Fruit fly (Drosophila melanogaster) whole organism, embryonic: Measurements from ENCODE around the gene scpr-C.

Experiments used
- CG11247 ChIP-seq: fragments of 200-800 bp; sonication (Bioruptor generic); IDR thresholded peaks from 2 replicates; pipeline ENCODE4 v1.3.6; 2022; ENCODE audit warnings: missing biosample characterization, missing genetic modification characterization
- CG12155 ChIP-seq: fragments of 200-800 bp; sonication (Bioruptor generic); optimal IDR thresholded peaks from 3 replicates; lab custom pipeline; 2016; ENCODE audit warnings: missing biosample characterization, missing genetic modification characterization
- CG13123 ChIP-seq: fragments of 200-800 bp; sonication (Bioruptor generic); optimal IDR thresholded peaks from 2 replicates; lab custom pipeline; 2016; ENCODE audit warnings: missing biosample characterization, missing genetic modification characterization
- CG1647 ChIP-seq: fragments of 200-800 bp; sonication (Bioruptor generic); optimal IDR thresholded peaks from 3 replicates; lab custom pipeline; 2016; ENCODE audit warnings: missing biosample characterization, missing genetic modification characterization
- CG17612 ChIP-seq: fragments of 200-800 bp; sonication (Bioruptor generic); IDR thresholded peaks from 2 replicates; pipeline ENCODE4 v1.3.6; 2022; ENCODE audit warnings: missing biosample characterization, missing genetic modification characterization
- CG2120 ChIP-seq: fragments of 200-800 bp; sonication (Bioruptor generic); optimal IDR thresholded peaks from 3 replicates; lab custom pipeline; 2016; ENCODE audit warnings: missing biosample characterization, missing genetic modification characterization
- CG30431 ChIP-seq: fragments of 200-800 bp; sonication (Bioruptor generic); optimal IDR thresholded peaks from 2 replicates; lab custom pipeline; 2017; ENCODE audit warnings: missing biosample characterization, missing genetic modification characterization
- CG42726 ChIP-seq: fragments of 200-800 bp; sonication (Bioruptor generic); IDR thresholded peaks from 2 replicates; pipeline ENCODE4 v1.3.6; 2022; ENCODE audit warnings: missing biosample characterization, missing genetic modification characterization; ENCODE audit not compliant: partially characterized antibody
- CG43689 ChIP-seq: fragments of 200-800 bp; sonication (Bioruptor generic); IDR thresholded peaks from 2 replicates; pipeline ENCODE4 v1.3.6; 2022; ENCODE audit warnings: missing biosample characterization, missing genetic modification characterization
- CG6683 ChIP-seq: fragments of 200-800 bp; sonication (Bioruptor generic); optimal IDR thresholded peaks from 2 replicates; lab custom pipeline; 2017; ENCODE audit warnings: missing biosample characterization, mild to moderate bottlenecking, missing genetic modification characterization, missing genetic modification reagents
- CG6791 ChIP-seq: fragments of 200-800 bp; sonication (Bioruptor generic); IDR thresholded peaks from 3 replicates; pipeline ENCODE4 v1.3.6; 2022; ENCODE audit warnings: missing biosample characterization, missing genetic modification characterization; ENCODE audit not compliant: partially characterized antibody
- CG7556 ChIP-seq: fragments of 200-800 bp; sonication (Bioruptor generic); optimal IDR thresholded peaks from 2 replicates; lab custom pipeline; 2017; ENCODE audit warnings: missing biosample characterization, mild to moderate bottlenecking, missing genetic modification characterization
- CG8359 ChIP-seq: fragments of 200-800 bp; sonication (Bioruptor generic); optimal IDR thresholded peaks from 2 replicates; lab custom pipeline; 2017; ENCODE audit warnings: missing biosample characterization, mild to moderate bottlenecking, missing genetic modification characterization, borderline replicate concordance
- CHES-1-like ChIP-seq: fragments of 200-800 bp; sonication (Bioruptor generic); optimal IDR thresholded peaks from 2 replicates; lab custom pipeline; 2016; ENCODE audit warnings: missing biosample characterization, missing genetic modification characterization
- D19A ChIP-seq: fragments of 200-800 bp; optimal IDR thresholded peaks from 3 replicates; lab custom pipeline; 2019; ENCODE audit warnings: missing biosample characterization, mild to moderate bottlenecking, missing genetic modification characterization, moderate library complexity
- Hmr ChIP-seq: fragments of 200-800 bp; sonication (Bioruptor generic); optimal IDR thresholded peaks from 3 replicates; lab custom pipeline; 2017; ENCODE audit warnings: mild to moderate bottlenecking, missing biosample characterization, missing genetic modification reagents, missing genetic modification characterization
- Hr39 ChIP-seq: fragments of >200 bp; optimal IDR thresholded peaks from 2 replicates; lab custom pipeline; 2017
- Lim3 ChIP-seq: fragments of 200-800 bp; sonication (Bioruptor generic); IDR thresholded peaks from 2 replicates; pipeline ENCODE4 v1.3.6; 2022; ENCODE audit warnings: missing biosample characterization, missing genetic modification characterization
- Mes4 ChIP-seq: fragments of 200-800 bp; sonication (Bioruptor generic); optimal IDR thresholded peaks from 2 replicates; lab custom pipeline; 2016; ENCODE audit warnings: missing biosample characterization, missing genetic modification characterization
- NFAT ChIP-seq: fragments of 200-800 bp; sonication (Bioruptor generic); IDR thresholded peaks from 2 replicates; pipeline ENCODE4 v1.3.6; 2022; ENCODE audit warnings: missing biosample characterization, missing genetic modification characterization
- NfI ChIP-seq: fragments of 200-800 bp; sonication (Bioruptor generic); optimal IDR thresholded peaks from 3 replicates; lab custom pipeline; 2018; ENCODE audit warnings: missing biosample characterization, mild to moderate bottlenecking, missing genetic modification characterization, moderate library complexity
- Rfx ChIP-seq: fragments of 200-800 bp; sonication (Bioruptor generic); IDR thresholded peaks from 2 replicates; pipeline ENCODE4 v1.3.6; 2022; ENCODE audit warnings: missing biosample characterization, missing genetic modification characterization
- Vsx1 ChIP-seq: fragments of 200-800 bp; sonication (Bioruptor generic); optimal IDR thresholded peaks from 2 replicates; lab custom pipeline; 2017; ENCODE audit warnings: missing biosample characterization, mild to moderate bottlenecking, missing genetic modification characterization, missing genetic modification reagents
- bowl ChIP-seq: fragments of 200-800 bp; sonication (Bioruptor generic); IDR thresholded peaks from 2 replicates; pipeline ENCODE4 v1.3.6; 2022; ENCODE audit warnings: missing biosample characterization, missing genetic modification characterization
- cas ChIP-seq: fragments of 200-800 bp; sonication (Bioruptor generic); IDR thresholded peaks from 2 replicates; pipeline ENCODE4 v1.3.6; 2022; ENCODE audit warnings: missing biosample characterization, missing genetic modification characterization
- cg ChIP-seq: fragments of 200-800 bp; sonication (Bioruptor generic); optimal IDR thresholded peaks from 3 replicates; lab custom pipeline; 2019; ENCODE audit warnings: missing biosample characterization, mild to moderate bottlenecking, missing genetic modification characterization, moderate library complexity
- chn ChIP-seq: fragments of 200-800 bp; sonication (Bioruptor generic); optimal IDR thresholded peaks from 2 replicates; lab custom pipeline; 2016; ENCODE audit warnings: missing biosample characterization, missing genetic modification characterization
- danr ChIP-seq: fragments of 200-800 bp; sonication (Bioruptor generic); IDR thresholded peaks from 2 replicates; pipeline ENCODE4 v1.3.6; 2022; ENCODE audit warnings: missing biosample characterization, missing genetic modification characterization
- dmrt99B ChIP-seq: fragments of 200-800 bp; sonication (Bioruptor generic); optimal IDR thresholded peaks from 2 replicates; lab custom pipeline; 2018; ENCODE audit warnings: missing biosample characterization, mild to moderate bottlenecking, missing genetic modification characterization, moderate library complexity
- eve ChIP-seq, 2 experiments: fragments of >200 bp; optimal IDR thresholded peaks; 2 replicates each; lab custom pipeline; 2017; ENCODE audit warnings: missing biosample characterization in 2 of 2, missing genetic modification characterization in 2 of 2
- exex ChIP-seq: fragments of 200-800 bp; sonication (Bioruptor generic); optimal IDR thresholded peaks from 4 replicates; lab custom pipeline; 2018; ENCODE audit warnings: missing biosample characterization, mild to moderate bottlenecking, missing genetic modification characterization, moderate library complexity
- ftz-f1 ChIP-seq: fragments of 200-800 bp; sonication (Bioruptor generic); optimal IDR thresholded peaks from 2 replicates; lab custom pipeline; 2016; ENCODE audit warnings: missing biosample characterization, missing genetic modification characterization
- gce ChIP-seq: fragments of 200-800 bp; sonication (Bioruptor generic); IDR thresholded peaks from 3 replicates; pipeline ENCODE4 v1.3.6; 2022; ENCODE audit warnings: missing biosample characterization, missing genetic modification characterization
- gem ChIP-seq: fragments of 200-800 bp; sonication (Bioruptor generic); optimal IDR thresholded peaks from 2 replicates; lab custom pipeline; 2019; ENCODE audit warnings: missing biosample characterization, mild to moderate bottlenecking, missing genetic modification characterization, moderate library complexity
- grau ChIP-seq: fragments of 200-800 bp; optimal IDR thresholded peaks from 3 replicates; lab custom pipeline; 2019; ENCODE audit warnings: missing biosample characterization, mild to moderate bottlenecking, missing genetic modification characterization, moderate library complexity
- grn ChIP-seq: fragments of 200-800 bp; sonication (Bioruptor generic); optimal IDR thresholded peaks from 3 replicates; lab custom pipeline; 2017; ENCODE audit warnings: missing biosample characterization, missing genetic modification characterization
- lilli ChIP-seq: fragments of 200-800 bp; sonication (Bioruptor generic); optimal IDR thresholded peaks from 3 replicates; lab custom pipeline; 2016; ENCODE audit warnings: missing biosample characterization, missing genetic modification characterization
- lmd ChIP-seq: fragments of 200-800 bp; sonication (Bioruptor generic); IDR thresholded peaks from 2 replicates; pipeline ENCODE4 v1.3.6; 2022; ENCODE audit warnings: missing biosample characterization, missing genetic modification characterization
- lola ChIP-seq, 3 experiments: fragments of >200 bp in 2 of 3; fragments of 200-800 bp in 1 of 3; sonication (Bioruptor generic) in 1 of 3; optimal IDR thresholded peaks; 2 replicates each; lab custom pipeline; 2017 to 2019; ENCODE audit warnings: missing biosample characterization in 3 of 3, missing genetic modification characterization in 3 of 3, mild to moderate bottlenecking in 1 of 3, moderate library complexity in 1 of 3
- lov ChIP-seq, 2 experiments: fragments of 200-800 bp in 1 of 2; fragments of >200 bp in 1 of 2; sonication (Bioruptor generic) in 1 of 2; IDR thresholded peaks in 1 of 2; optimal IDR thresholded peaks in 1 of 2; 2 replicates in 1 of 2; 3 replicates in 1 of 2; pipeline versions ENCODE4 v1.3.6 to Lab custom; 2017 to 2022; ENCODE audit warnings: missing biosample characterization in 1 of 2, missing genetic modification characterization in 1 of 2
- odd ChIP-seq: fragments of 200-800 bp; sonication (Bioruptor generic); optimal IDR thresholded peaks from 2 replicates; lab custom pipeline; 2017; ENCODE audit warnings: missing biosample characterization, mild to moderate bottlenecking, missing genetic modification characterization
- otp ChIP-seq: fragments of 200-800 bp; sonication (Bioruptor generic); IDR thresholded peaks from 3 replicates; pipeline ENCODE4, ENCODE4 v1.3.6; 2022; ENCODE audit warnings: missing biosample characterization, missing genetic modification characterization
- pfk ChIP-seq: fragments of 200-800 bp; sonication (Bioruptor generic); optimal IDR thresholded peaks from 2 replicates; lab custom pipeline; 2018; ENCODE audit warnings: missing biosample characterization, mild to moderate bottlenecking, missing genetic modification characterization, moderate library complexity
- psq ChIP-seq: fragments of 200-800 bp; sonication (Bioruptor generic); optimal IDR thresholded peaks from 2 replicates; lab custom pipeline; 2017; ENCODE audit warnings: missing biosample characterization, missing genetic modification characterization
- shn ChIP-seq: fragments of 200-800 bp; sonication (Bioruptor generic); optimal IDR thresholded peaks from 3 replicates; lab custom pipeline; 2016; ENCODE audit warnings: missing biosample characterization, missing genetic modification characterization
- slp2 ChIP-seq: fragments of 200-800 bp; sonication (Bioruptor generic); optimal IDR thresholded peaks from 2 replicates; lab custom pipeline; 2016; ENCODE audit warnings: missing biosample characterization, missing genetic modification characterization
- tap ChIP-seq: fragments of 200-800 bp; optimal IDR thresholded peaks from 3 replicates; lab custom pipeline; 2019; ENCODE audit warnings: missing biosample characterization, mild to moderate bottlenecking, missing genetic modification characterization, moderate library complexity
- tio ChIP-seq: fragments of 200-800 bp; sonication (Bioruptor generic); optimal IDR thresholded peaks from 2 replicates; lab custom pipeline; 2017; ENCODE audit warnings: missing biosample characterization, missing genetic modification characterization, inconsistent platforms
- vfl ChIP-seq: fragments of 200-800 bp; sonication (Bioruptor generic); optimal IDR thresholded peaks from 2 replicates; lab custom pipeline; 2016; ENCODE audit warnings: missing biosample characterization, missing genetic modification characterization
- wek ChIP-seq: fragments of 200-800 bp; sonication (Bioruptor generic); optimal IDR thresholded peaks from 3 replicates; lab custom pipeline; 2018; ENCODE audit warnings: missing biosample characterization, mild to moderate bottlenecking, missing genetic modification characterization, moderate library complexity
- zf30C ChIP-seq: fragments of 200-800 bp; sonication (Bioruptor generic); optimal IDR thresholded peaks from 3 replicates; lab custom pipeline; 2018; ENCODE audit warnings: missing biosample characterization, mild to moderate bottlenecking, missing genetic modification characterization
- zfh2 ChIP-seq: fragments of 200-800 bp; sonication (Bioruptor generic); optimal IDR thresholded peaks from 2 replicates; lab custom pipeline; 2016; ENCODE audit warnings: missing biosample characterization, missing genetic modification characterization

Gene scpr-C

DNA sequence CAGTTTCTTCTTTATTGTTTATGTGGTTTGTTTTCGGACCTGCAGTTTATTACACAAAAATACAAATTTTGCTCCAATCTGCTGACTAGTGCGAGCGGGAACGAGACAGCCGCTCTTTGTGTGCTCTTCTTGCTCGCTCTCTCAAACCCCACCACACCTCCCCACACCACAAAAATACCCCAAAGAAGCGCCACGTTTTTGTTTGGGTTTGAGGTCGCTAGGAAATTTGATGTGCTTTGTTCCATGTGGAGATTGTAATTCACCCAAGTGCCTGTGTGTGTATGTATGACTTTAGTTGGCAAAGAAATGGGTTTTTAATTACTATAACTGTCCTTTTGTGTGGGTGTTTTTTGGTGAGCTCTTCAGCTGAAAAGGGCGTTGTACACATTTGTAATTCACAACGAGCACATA is 27.3 kb upstream of the scpr-C start (continued):
- TF ChIP-seq lilli = no peak
- no peak for TF ChIP-seq Mes4
- TF ChIP-seq danr (GFP tag; lab: Robert Waterston, UW) = no peak
- peak; percentile 17 for TF ChIP-seq Hmr (GFP tag; lab: Kevin White, UChicago)
- 0 out of 3 replicates have a peak, but pooled peaks have one; percentile 8 for TF ChIP-seq otp (GFP tag; lab: Robert Waterston, UW)
- TF ChIP-seq CG30431 = no peak
- TF ChIP-seq tio (GFP tag; lab: Kevin White, UChicago) = no peak
- TF ChIP-seq D19A (tag; lab: Kevin White, UChicago) = no peak
- TF ChIP-seq vfl (GFP tag; lab: Kevin White, UChicago) = no peak
- TF ChIP-seq lola (GFP tag; optimal IDR thresholded peaks at IDR 0.05; lab: Kevin White, UChicago) = no peak
- TF ChIP-seq CG12155 = no peak
- no peak for TF ChIP-seq zf30C (GFP tag; lab: Kevin White, UChicago)
- TF ChIP-seq odd (GFP tag; lab: Kevin White, UChicago) = no peak
- TF ChIP-seq ftz-f1 = peak; percentile 54
- TF ChIP-seq pfk (GFP tag; lab: Kevin White, UChicago) = no peak
- TF ChIP-seq grn = no peak
- no peak for TF ChIP-seq CG7556 (GFP tag; lab: Kevin White, UChicago)
- no peak for TF ChIP-seq slp2
- TF ChIP-seq dmrt99B (tag; lab: Kevin White, UChicago) = peak; percentile 27
- no peak for TF ChIP-seq Vsx1 (GFP tag; lab: Kevin White, UChicago)
- TF ChIP-seq NfI (GFP tag; lab: Kevin White, UChicago) = no peak
- no peak for TF ChIP-seq CG17612 (GFP tag; lab: Robert Waterston, UW)
- TF ChIP-seq wek (GFP tag; lab: Kevin White, UChicago) = no peak
- no peak for TF ChIP-seq tap (tag; lab: Kevin White, UChicago)
- no peak for TF ChIP-seq eve (GFP tag; optimal IDR thresholded peaks at IDR 0.05; lab: Kevin White, UChicago)
- TF ChIP-seq NFAT (GFP tag; lab: Robert Waterston, UW) = peak; percentile 60; the same call in 1 of the 2 replicates
- no peak for TF ChIP-seq gem (tag; lab: Kevin White, UChicago)
- no peak for TF ChIP-seq CG43689 (GFP tag; lab: Robert Waterston, UW)
- no peak for TF ChIP-seq CG13123
- no peak for TF ChIP-seq Hr39 (lab: Kevin White, UChicago)
- no peak for TF ChIP-seq lov (optimal IDR thresholded peaks at IDR 0.05; lab: Kevin White, UChicago)
- no peak for TF ChIP-seq lov (GFP tag; IDR thresholded peaks at IDR 0.05; lab: Robert Waterston, UW)
- TF ChIP-seq grau (tag; lab: Kevin White, UChicago) = peak; percentile 15
- peak; percentile 3 for TF ChIP-seq CG2120 (GFP tag; lab: Kevin White, UChicago)
- TF ChIP-seq cas (GFP tag; lab: Robert Waterston, UW) = no peak
- TF ChIP-seq CG11247 (GFP tag; lab: Robert Waterston, UW) = no peak
- no peak for TF ChIP-seq CG6683 (GFP tag; lab: Kevin White, UChicago)
- no peak for TF ChIP-seq CG6791 (GFP tag; lab: Robert Waterston, UW)
- TF ChIP-seq psq (GFP tag; lab: Kevin White, UChicago) = no peak
- no peak for TF ChIP-seq Lim3 (GFP tag; lab: Robert Waterston, UW)
- TF ChIP-seq CG42726 = no peak
- TF ChIP-seq gce (GFP tag; lab: Robert Waterston, UW) = no peak
- no peak for TF ChIP-seq CG8359
- peak; percentile 25 for TF ChIP-seq cg (GFP tag; lab: Kevin White, UChicago)
- no peak for TF ChIP-seq shn (GFP tag; lab: Kevin White, UChicago)
- TF ChIP-seq chn (GFP tag; lab: Kevin White, UChicago) = no peak
- no peak for TF ChIP-seq CG1647 (GFP tag; lab: Kevin White, UChicago)
- TF ChIP-seq CHES-1-like (GFP tag; lab: Kevin White, UChicago) = no peak
- no peak for TF ChIP-seq zfh2
- TF ChIP-seq Rfx (GFP tag; lab: Robert Waterston, UW) = peak; percentile 44; the same call in 1 of the 2 replicates
- no peak for TF ChIP-seq exex (tag; lab: Kevin White, UChicago)
- no peak for TF ChIP-seq bowl
- TF ChIP-seq lmd (GFP tag; lab: Robert Waterston, UW) = no peak
